Fruit fly (Drosophila melanogaster) whole organism, embryonic: Measurements from ENCODE around the gene CG8173.
A peak's percentile ranks its signal among the peaks of the same experiment; 100 is the strongest.

Experiments
- CG10147 ChIP-seq: fragments of 200-800 bp; sonication (Bioruptor generic); optimal IDR thresholded peaks from 2 replicates; lab custom pipeline; 2019; ENCODE audit warnings: missing biosample characterization, mild to moderate bottlenecking, missing genetic modification characterization, moderate library complexity
- CG10209 ChIP-seq: fragments of 200-800 bp; sonication (Bioruptor generic); optimal IDR thresholded peaks from 3 replicates; lab custom pipeline; 2017; ENCODE audit warnings: missing biosample characterization, mild to moderate bottlenecking, missing genetic modification characterization, missing genetic modification reagents
- CG10979 ChIP-seq: fragments of 200-800 bp; sonication (Bioruptor generic); optimal IDR thresholded peaks from 2 replicates; lab custom pipeline; 2018; ENCODE audit warnings: missing biosample characterization, mild to moderate bottlenecking, missing genetic modification characterization, moderate library complexity
- CG11695 ChIP-seq: fragments of 200-800 bp; sonication (Bioruptor generic); IDR thresholded peaks from 3 replicates; pipeline ENCODE4 v1.3.6; 2022; ENCODE audit warnings: missing biosample characterization, missing genetic modification characterization
- CG12071 ChIP-seq: fragments of 200-800 bp; sonication (Bioruptor generic); optimal IDR thresholded peaks from 3 replicates; lab custom pipeline; 2018; ENCODE audit warnings: missing biosample characterization, mild to moderate bottlenecking, missing genetic modification characterization
- CG12155 ChIP-seq: fragments of 200-800 bp; sonication (Bioruptor generic); optimal IDR thresholded peaks from 3 replicates; lab custom pipeline; 2016; ENCODE audit warnings: missing biosample characterization, missing genetic modification characterization
- CG14441 ChIP-seq: fragments of 200-800 bp; sonication (Bioruptor generic); IDR thresholded peaks from 2 replicates; pipeline ENCODE4 v1.3.6; 2022; ENCODE audit warnings: missing biosample characterization, missing genetic modification characterization
- CG16813 ChIP-seq: fragments of 200-800 bp; sonication (Bioruptor generic); IDR thresholded peaks from 3 replicates; pipeline ENCODE4 v1.3.6; 2022; ENCODE audit warnings: missing biosample characterization, missing genetic modification characterization; ENCODE audit not compliant: partially characterized antibody
- CG17612 ChIP-seq: fragments of 200-800 bp; sonication (Bioruptor generic); IDR thresholded peaks from 2 replicates; pipeline ENCODE4 v1.3.6; 2022; ENCODE audit warnings: missing biosample characterization, missing genetic modification characterization
- CG18599 ChIP-seq: fragments of 200-800 bp; sonication (Bioruptor generic); optimal IDR thresholded peaks from 3 replicates; lab custom pipeline; 2017; ENCODE audit warnings: missing biosample characterization, missing genetic modification characterization, mild to moderate bottlenecking, moderate library complexity, missing genetic modification reagents
- CG2120 ChIP-seq: fragments of 200-800 bp; sonication (Bioruptor generic); optimal IDR thresholded peaks from 3 replicates; lab custom pipeline; 2016; ENCODE audit warnings: missing biosample characterization, missing genetic modification characterization
- CG30403 ChIP-seq: fragments of 200-800 bp; sonication (Bioruptor generic); optimal IDR thresholded peaks from 3 replicates; lab custom pipeline; 2016; ENCODE audit warnings: missing biosample characterization, missing genetic modification characterization
- CG32532 ChIP-seq: fragments of 200-800 bp; sonication (Bioruptor generic); IDR thresholded peaks from 2 replicates; pipeline ENCODE4 v1.3.6; 2022; ENCODE audit warnings: missing biosample characterization, missing genetic modification characterization
- CG4707 ChIP-seq: fragments of 200-800 bp; sonication (Bioruptor generic); optimal IDR thresholded peaks from 2 replicates; lab custom pipeline; 2018; ENCODE audit warnings: missing biosample characterization, mild to moderate bottlenecking, missing genetic modification characterization, moderate library complexity
- CG4854 ChIP-seq: fragments of 200-800 bp; sonication (Bioruptor generic); optimal IDR thresholded peaks from 2 replicates; lab custom pipeline; 2016; ENCODE audit warnings: missing biosample characterization, missing genetic modification characterization, inconsistent platforms
- CG8388 ChIP-seq: fragments of 200-800 bp; sonication (Bioruptor generic); optimal IDR thresholded peaks from 2 replicates; lab custom pipeline; 2019; ENCODE audit warnings: missing biosample characterization, mild to moderate bottlenecking, missing genetic modification characterization, moderate library complexity
- CG9437 ChIP-seq: fragments of 200-800 bp; sonication (Bioruptor generic); optimal IDR thresholded peaks from 2 replicates; lab custom pipeline; 2018; ENCODE audit warnings: missing biosample characterization, mild to moderate bottlenecking, missing genetic modification characterization
- CG9609 ChIP-seq: fragments of 200-800 bp; sonication (Bioruptor generic); optimal IDR thresholded peaks from 3 replicates; lab custom pipeline; 2016; ENCODE audit warnings: missing biosample characterization, missing genetic modification characterization
- CrebB ChIP-seq: fragments of 200-800 bp; sonication (Bioruptor generic); optimal IDR thresholded peaks from 3 replicates; lab custom pipeline; 2018; ENCODE audit warnings: missing biosample characterization, mild to moderate bottlenecking, missing genetic modification characterization
- Ets97D ChIP-seq: fragments of 200-800 bp; sonication (Bioruptor generic); optimal IDR thresholded peaks from 3 replicates; lab custom pipeline; 2016; ENCODE audit warnings: missing biosample characterization, missing genetic modification characterization
- Fer2 ChIP-seq: fragments of 200-800 bp; sonication (Bioruptor generic); optimal IDR thresholded peaks from 2 replicates; lab custom pipeline; 2018; ENCODE audit warnings: missing biosample characterization, mild to moderate bottlenecking, missing genetic modification characterization, moderate library complexity
- Max ChIP-seq: fragments of 200-800 bp; sonication (Bioruptor generic); optimal IDR thresholded peaks from 2 replicates; lab custom pipeline; 2016; ENCODE audit warnings: missing biosample characterization, mild to moderate bottlenecking, missing genetic modification characterization
- Oli ChIP-seq: fragments of 200-800 bp; sonication (Bioruptor generic); optimal IDR thresholded peaks from 2 replicates; lab custom pipeline; 2018; ENCODE audit warnings: missing biosample characterization, mild to moderate bottlenecking, missing genetic modification characterization, moderate library complexity
- Stat92E ChIP-seq, 3 experiments: fragments of >200 bp in 2 of 3; fragments of 200-800 bp in 1 of 3; sonication (Bioruptor generic) in 1 of 3; optimal IDR thresholded peaks; 2 replicates each; lab custom pipeline; 2017 to 2019; ENCODE audit warnings: missing biosample characterization in 3 of 3, missing genetic modification characterization in 3 of 3, mild to moderate bottlenecking in 1 of 3, moderate library complexity in 1 of 3
- Trl ChIP-seq, 3 experiments: fragments of >200 bp in 2 of 3; fragments of 200-800 bp in 1 of 3; sonication (Bioruptor generic) in 1 of 3; optimal IDR thresholded peaks; 2 replicates in 1 of 3; 3 replicates in 2 of 3; lab custom pipeline; 2016 to 2017; ENCODE audit warnings: missing biosample characterization in 1 of 3, missing genetic modification characterization in 1 of 3
- al ChIP-seq: fragments of 200-800 bp; sonication (Bioruptor generic); IDR thresholded peaks from 2 replicates; pipeline ENCODE4 v1.3.6; 2022; ENCODE audit warnings: missing biosample characterization, missing genetic modification characterization
- chinmo ChIP-seq: fragments of 200-800 bp; sonication (Bioruptor generic); IDR thresholded peaks from 4 replicates; pipeline ENCODE4 v1.3.6; 2022; ENCODE audit warnings: missing biosample characterization, missing genetic modification characterization; ENCODE audit not compliant: partially characterized antibody
- crol ChIP-seq: fragments of 200-800 bp; sonication (Bioruptor generic); IDR thresholded peaks from 2 replicates; pipeline ENCODE4 v1.3.6; 2022; ENCODE audit warnings: missing biosample characterization, missing genetic modification characterization
- crp ChIP-seq, 2 experiments: fragments of 200-800 bp; sonication (Bioruptor generic); optimal IDR thresholded peaks; 2 replicates in 1 of 2; 3 replicates in 1 of 2; lab custom pipeline; 2017; ENCODE audit warnings: missing biosample characterization in 2 of 2, missing genetic modification characterization in 2 of 2, mild to moderate bottlenecking in 1 of 2, moderate library complexity in 1 of 2
- dimm ChIP-seq: fragments of 200-800 bp; sonication (Bioruptor generic); IDR thresholded peaks from 2 replicates; pipeline ENCODE4 v1.3.6; 2022; ENCODE audit warnings: missing biosample characterization, missing genetic modification characterization
- esg ChIP-seq: fragments of 200-800 bp; sonication (Bioruptor generic); conservative IDR thresholded peaks from 2 replicates; pipeline ENCODE4 v1.3.6; 2022; ENCODE audit warnings: missing biosample characterization, missing genetic modification characterization
- fd102C ChIP-seq: fragments of 200-800 bp; sonication (Bioruptor generic); optimal IDR thresholded peaks from 2 replicates; lab custom pipeline; 2018; ENCODE audit warnings: missing biosample characterization, mild to moderate bottlenecking, missing genetic modification characterization, moderate library complexity
- gcm2 ChIP-seq: fragments of 200-800 bp; sonication (Bioruptor generic); optimal IDR thresholded peaks from 2 replicates; lab custom pipeline; 2016; ENCODE audit warnings: missing biosample characterization, missing genetic modification characterization
- gem ChIP-seq: fragments of 200-800 bp; sonication (Bioruptor generic); optimal IDR thresholded peaks from 2 replicates; lab custom pipeline; 2019; ENCODE audit warnings: missing biosample characterization, mild to moderate bottlenecking, missing genetic modification characterization, moderate library complexity
- hkb ChIP-seq, 2 experiments: fragments of 200-800 bp in 1 of 2; fragments of >200 bp in 1 of 2; sonication (Bioruptor generic) in 1 of 2; IDR thresholded peaks in 1 of 2; optimal IDR thresholded peaks in 1 of 2; 2 replicates each; pipeline versions ENCODE4 v1.3.6 to Lab custom; 2017 to 2022; ENCODE audit warnings: missing biosample characterization in 1 of 2, missing genetic modification characterization in 1 of 2
- nau ChIP-seq: fragments of 200-800 bp; sonication (Bioruptor generic); optimal IDR thresholded peaks from 3 replicates; lab custom pipeline; 2017; ENCODE audit warnings: missing biosample characterization, mild to moderate bottlenecking, missing genetic modification characterization, missing genetic modification reagents
- nom ChIP-seq: fragments of 200-800 bp; sonication (Bioruptor generic); optimal IDR thresholded peaks from 2 replicates; lab custom pipeline; 2017; ENCODE audit warnings: missing biosample characterization, missing genetic modification characterization, mild to moderate bottlenecking, moderate library complexity, missing genetic modification reagents
- odd ChIP-seq: fragments of 200-800 bp; sonication (Bioruptor generic); optimal IDR thresholded peaks from 2 replicates; lab custom pipeline; 2017; ENCODE audit warnings: missing biosample characterization, mild to moderate bottlenecking, missing genetic modification characterization
- pfk ChIP-seq: fragments of 200-800 bp; sonication (Bioruptor generic); optimal IDR thresholded peaks from 2 replicates; lab custom pipeline; 2018; ENCODE audit warnings: missing biosample characterization, mild to moderate bottlenecking, missing genetic modification characterization, moderate library complexity
- phol ChIP-seq: fragments of 200-800 bp; sonication (Bioruptor generic); optimal IDR thresholded peaks from 3 replicates; lab custom pipeline; 2018; ENCODE audit warnings: missing biosample characterization, mild to moderate bottlenecking, missing genetic modification characterization, moderate library complexity
- scrt ChIP-seq: fragments of 200-800 bp; sonication (Bioruptor generic); optimal IDR thresholded peaks from 2 replicates; lab custom pipeline; 2018; ENCODE audit warnings: missing biosample characterization, mild to moderate bottlenecking, missing genetic modification characterization, moderate library complexity
- sens ChIP-seq: fragments of 200-800 bp; sonication (Bioruptor generic); peaks from one replicate; lab custom pipeline; 2016; ENCODE audit warnings: missing biosample characterization, missing genetic modification characterization
- tap ChIP-seq: fragments of 200-800 bp; optimal IDR thresholded peaks from 3 replicates; lab custom pipeline; 2019; ENCODE audit warnings: missing biosample characterization, mild to moderate bottlenecking, missing genetic modification characterization, moderate library complexity
- trem ChIP-seq: fragments of 200-800 bp; optimal IDR thresholded peaks from 3 replicates; lab custom pipeline; 2019; ENCODE audit warnings: missing biosample characterization, mild to moderate bottlenecking, missing genetic modification characterization, moderate library complexity
- trh ChIP-seq: fragments of 200-800 bp; sonication (Bioruptor generic); optimal IDR thresholded peaks from 2 replicates; lab custom pipeline; 2016; ENCODE audit warnings: missing biosample characterization, missing genetic modification characterization
- wek ChIP-seq: fragments of 200-800 bp; sonication (Bioruptor generic); optimal IDR thresholded peaks from 3 replicates; lab custom pipeline; 2018; ENCODE audit warnings: missing biosample characterization, mild to moderate bottlenecking, missing genetic modification characterization, moderate library complexity

Gene CG8173

DNA sequence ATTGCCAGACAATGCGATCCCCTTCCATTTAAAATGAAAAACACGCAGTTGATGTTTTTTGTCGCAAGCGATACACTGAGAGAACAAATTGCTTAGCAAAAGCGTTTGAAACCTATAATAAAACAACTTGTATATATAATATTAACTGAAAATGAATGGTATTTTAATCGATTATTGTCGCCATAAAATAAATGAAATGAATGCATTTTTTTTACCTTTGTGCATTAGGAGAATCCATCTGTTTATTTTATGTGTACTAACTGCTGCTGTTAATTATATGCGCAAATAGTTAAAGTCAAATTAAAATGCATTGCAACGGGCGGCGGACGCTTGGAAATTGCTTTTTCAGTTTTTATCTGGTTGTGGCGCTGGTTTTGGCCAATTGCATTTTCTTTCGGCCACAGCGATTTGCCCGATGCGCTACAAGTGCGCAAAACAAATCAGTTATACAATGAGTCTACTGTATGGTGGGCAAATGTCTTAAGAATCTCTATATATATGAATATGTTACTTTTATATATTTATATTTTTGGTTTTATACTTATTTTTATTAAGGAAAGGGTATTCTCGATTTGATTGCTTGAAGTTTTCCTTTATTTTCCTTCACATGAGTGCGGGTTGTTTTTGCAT is 17.2 kb upstream of the CG8173 start (continued):
- TF ChIP-seq CG12155 (GFP tag; lab: Kevin White, UChicago) = peak; percentile 6
- TF ChIP-seq gem (tag; lab: Kevin White, UChicago) = peak; percentile 52
- no peak for TF ChIP-seq crol (GFP tag; lab: Robert Waterston, UW)
- TF ChIP-seq wek (GFP tag; lab: Kevin White, UChicago) = no peak
- no peak for TF ChIP-seq CG30403 (GFP tag; lab: Kevin White, UChicago)
- no peak for TF ChIP-seq hkb (optimal IDR thresholded peaks at IDR 0.05; lab: Kevin White, UChicago)
- peak; percentile 59; the same call in 1 of the 2 replicates for TF ChIP-seq hkb (GFP tag; IDR thresholded peaks at IDR 0.05; lab: Robert Waterston, UW)
- peak; percentile 20 for TF ChIP-seq CG10979 (tag; lab: Kevin White, UChicago)
- no peak for TF ChIP-seq CG18599 (GFP tag; lab: Kevin White, UChicago)
- peak; percentile 20 for TF ChIP-seq CG10209 (GFP tag; lab: Kevin White, UChicago)
- peak; percentile 20 for TF ChIP-seq Oli
- TF ChIP-seq CG11695 = peak; percentile 48; the same call in 1 of the 3 replicates
- TF ChIP-seq, all 482 proteins: peak for 91

DNA sequence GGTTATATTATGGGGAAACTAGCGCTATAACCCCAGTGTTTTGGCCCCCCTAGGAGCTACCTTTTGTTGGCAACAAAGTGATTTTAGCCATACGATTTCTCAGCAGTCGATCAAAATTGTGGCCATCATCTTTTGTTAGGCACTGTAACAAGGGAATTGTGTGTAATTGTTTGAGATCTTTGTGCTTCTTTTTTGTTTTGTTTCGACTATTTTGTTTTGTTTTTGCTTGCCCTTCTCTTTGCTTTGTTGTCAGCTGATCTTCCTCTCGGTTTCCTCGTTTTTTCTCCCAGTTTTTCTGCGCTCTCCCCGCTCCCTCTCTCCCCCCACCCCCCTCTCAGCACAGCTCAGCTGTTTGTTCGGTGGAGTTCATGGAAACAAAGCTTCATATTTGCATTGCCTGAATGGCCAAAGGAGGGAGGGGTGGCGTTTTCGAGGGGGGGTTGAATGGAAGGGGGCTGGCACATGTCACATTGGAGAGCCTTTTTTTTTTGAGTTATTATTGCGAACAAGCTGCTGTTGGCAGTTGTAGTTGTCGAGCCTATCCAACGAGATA is 16.6 kb upstream of the CG8173 start:
- TF ChIP-seq gcm2 (no peak), CG9437 (no peak), trh (GFP tag; lab: Kevin White, UChicago) (no peak), CG32532 (GFP tag; lab: Robert Waterston, UW) (no peak), Ets97D (GFP tag; lab: Kevin White, UChicago) (no peak), CG2120 (GFP tag; lab: Kevin White, UChicago) (no peak), CG16813 (GFP tag; lab: Robert Waterston, UW) (no peak), CG12071 (no peak), Fer2 (tag; lab: Kevin White, UChicago) (no peak), CG10209 (GFP tag; lab: Kevin White, UChicago) (no peak), Stat92E (GFP tag; optimal IDR thresholded peaks at IDR 0.05; lab: Kevin White, UChicago) (no peak), CG8388 (peak; percentile 77), CG17612 (no peak), scrt (GFP tag; lab: Kevin White, UChicago) (no peak), pfk (GFP tag; lab: Kevin White, UChicago) (peak; percentile 53), sens (GFP tag; lab: Kevin White, UChicago) (peak; percentile 15), CG4854 (GFP tag; lab: Kevin White, UChicago) (no peak), phol (no peak), dimm (GFP tag; lab: Robert Waterston, UW) (no peak), nom (GFP tag; lab: Kevin White, UChicago) (peak; percentile 93), Max (GFP tag; lab: Kevin White, UChicago) (no peak), odd (no peak), CG14441 (no peak), CG10147 (GFP tag; lab: Kevin White, UChicago) (no peak), CG4707 (GFP tag; lab: Kevin White, UChicago) (no peak), esg (GFP tag; lab: Robert Waterston, UW) (no peak), al (GFP tag; lab: Robert Waterston, UW) (no peak), crp (GFP tag; optimal IDR thresholded peaks at IDR 0.05; lab: Kevin White, UChicago) (peak in 1 of 2 experiments; percentile 36), CG9609 (GFP tag; lab: Kevin White, UChicago) (no peak), chinmo (0 out of 4 replicates have a peak, but pooled peaks have one; percentile 59), CrebB (no peak), Trl (optimal IDR thresholded peaks at IDR 0.05; lab: Kevin White, UChicago) (peak in 1 of 2 experiments; percentile 23), Trl (GFP tag; optimal IDR thresholded peaks at IDR 0.05; lab: Kevin White, UChicago) (no peak), nau (GFP tag; lab: Kevin White, UChicago) (no peak), tap (tag; lab: Kevin White, UChicago) (no peak), fd102C (no peak), trem (tag; lab: Kevin White, UChicago) (no peak)
